Worm (Caenorhabditis elegans): Measurements from ENCODE around the gene elt-2.
A peak's percentile ranks its signal among the peaks of the same experiment; 100 is the strongest.

Gene elt-2

ce11 chrX:10435492-10435939 is 45.5 kb upstream of the elt-2 start (continued):
- TF ChIP-seq pat-9 (tag; optimal IDR thresholded peaks at IDR 0.05) (no peak), fkh-6 (tag; optimal IDR thresholded peaks at IDR 0.05) (peak; percentile 51), madf-2 (tag; optimal IDR thresholded peaks at IDR 0.05) (peak; percentile 61), pha-2 (tag; optimal IDR thresholded peaks at IDR 0.05) (no peak), gmeb-2 (tag; optimal IDR thresholded peaks at IDR 0.05) (no peak), hlh-6 (tag; optimal IDR thresholded peaks at IDR 0.05) (peak; percentile 13), ceh-2 (tag; optimal IDR thresholded peaks at IDR 0.05) (peak; percentile 16), tbx-2 (tag; optimal IDR thresholded peaks at IDR 0.05) (peak; percentile 85), syd-9 (tag; optimal IDR thresholded peaks at IDR 0.05) (peak; percentile 92), F13H6.1 (tag; optimal IDR thresholded peaks at IDR 0.05) (peak; percentile 62), ceh-48 (tag; optimal IDR thresholded peaks at IDR 0.05) (peak; percentile 51), ceh-31 (tag; optimal IDR thresholded peaks at IDR 0.05) (peak; percentile 94)

ce11 chrX:10437421-10437820 is 43.6 kb upstream of the elt-2 start:
- peak; percentile 93 for TF ChIP-seq ceh-34 (tag; optimal IDR thresholded peaks at IDR 0.05)
- no peak for TF ChIP-seq pha-4 (tag; optimal IDR thresholded peaks at IDR 0.05)

DNA sequence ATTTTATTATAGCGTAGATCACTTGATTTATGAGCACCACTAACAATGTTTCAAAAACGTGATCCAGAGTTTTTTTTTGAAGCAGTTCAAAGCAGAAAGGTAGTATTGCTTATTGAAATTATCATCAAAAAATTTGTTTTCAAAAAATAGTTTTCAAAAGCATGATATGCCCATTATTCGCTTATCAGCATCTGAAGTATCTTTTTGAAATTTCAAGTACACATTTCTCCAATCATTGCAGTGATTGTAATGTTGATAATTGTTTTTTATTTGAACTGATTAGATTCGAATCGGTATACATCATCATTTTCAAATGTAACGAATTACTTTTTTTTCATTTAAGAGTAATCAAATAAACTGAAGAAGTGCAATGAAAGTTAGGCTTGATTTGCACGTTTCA is 40.3 kb upstream of the elt-2 start:
- TF ChIP-seq sox-4 (tag; optimal IDR thresholded peaks at IDR 0.05) (no peak), ceh-30 (tag; optimal IDR thresholded peaks at IDR 0.05) (no peak), ztf-16 (tag; optimal IDR thresholded peaks at IDR 0.05) (no peak), fkh-10 (GFP tag; optimal IDR thresholded peaks at IDR 0.05) (no peak), ceh-48 (tag; optimal IDR thresholded peaks at IDR 0.05) (no peak), K02D7.2 (tag; optimal IDR thresholded peaks at IDR 0.05) (no peak), unc-86 (tag; optimal IDR thresholded peaks at IDR 0.05) (no peak), hlh-8 (tag; optimal IDR thresholded peaks at IDR 0.05) (no peak), ets-4 (tag; optimal IDR thresholded peaks at IDR 0.05) (no peak), pros-1 (tag; optimal IDR thresholded peaks at IDR 0.05) (no peak), hlh-6 (tag; optimal IDR thresholded peaks at IDR 0.05) (no peak), ceh-14 (tag; optimal IDR thresholded peaks at IDR 0.05) (no peak), ttx-3 (tag; optimal IDR thresholded peaks at IDR 0.05) (no peak), elt-4 (tag; optimal IDR thresholded peaks at IDR 0.05) (no peak)

DNA sequence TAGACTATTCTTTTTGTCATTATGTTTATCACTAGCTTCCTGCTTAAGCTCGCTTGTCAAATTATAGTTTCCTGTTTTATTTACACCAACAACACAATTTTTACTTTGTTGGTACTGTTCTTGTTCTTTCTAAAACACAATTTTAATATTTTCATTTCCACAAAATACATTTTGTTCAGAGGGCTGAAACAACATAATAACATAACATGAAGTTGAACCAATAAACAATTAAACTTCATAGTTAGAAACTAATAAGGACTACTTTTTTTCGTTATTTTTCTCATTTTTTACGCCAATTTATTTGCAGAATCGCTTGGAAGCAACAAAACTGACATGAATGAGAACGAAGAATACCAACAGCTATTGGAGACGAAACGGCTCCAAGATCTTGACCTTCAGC is 37.2 kb upstream of the elt-2 start, which contains the start of gene C39B10.3:
Gene C39B10.3, plus strand, starts transcription at position 301 of the 400 bp plus-strand sequence.
- TF ChIP-seq che-1 (tag; optimal IDR thresholded peaks at IDR 0.05): no peak
- no peak for TF ChIP-seq hlh-6 (tag; optimal IDR thresholded peaks at IDR 0.05)
- TF ChIP-seq elt-2 (tag; optimal IDR thresholded peaks at IDR 0.05): no peak
- TF ChIP-seq unc-55 (GFP tag; optimal IDR thresholded peaks at IDR 0.05): no peak
- TF ChIP-seq npax-4 (tag; optimal IDR thresholded peaks at IDR 0.05): no peak
- TF ChIP-seq tbx-7 (tag; optimal IDR thresholded peaks at IDR 0.05): no peak
- TF ChIP-seq ref-2 (tag; optimal IDR thresholded peaks at IDR 0.05): no peak
- no peak for TF ChIP-seq F13H6.1 (tag; optimal IDR thresholded peaks at IDR 0.05)
- no peak for TF ChIP-seq hlh-30 (tag; optimal IDR thresholded peaks at IDR 0.05; ENCODE audit: insufficient read depth)
- no peak for TF ChIP-seq elt-4 (tag; optimal IDR thresholded peaks at IDR 0.05)
- TF ChIP-seq fkh-10 (GFP tag; optimal IDR thresholded peaks at IDR 0.05): no peak
- TF ChIP-seq ceh-19 (GFP tag; optimal IDR thresholded peaks at IDR 0.05): no peak
- no peak for TF ChIP-seq lim-6 (tag; optimal IDR thresholded peaks at IDR 0.05)
- TF ChIP-seq odd-2 (tag; optimal IDR thresholded peaks at IDR 0.05): no peak
- TF ChIP-seq nfya-1 (tag; optimal IDR thresholded peaks at IDR 0.05): no peak
- no peak for TF ChIP-seq C08G9.2 (tag; optimal IDR thresholded peaks at IDR 0.05)

All from whole organism, late embryonic.